Worm (Caenorhabditis elegans) whole organism, L1 larva: Measurements from ENCODE around the gene clec-148.

ENCODE experiments used
- snpc-4 ChIP-seq: fragments of 150-350 bp; optimal IDR thresholded peaks from 2 replicates; lab custom pipeline; 2014; ENCODE audit warnings: missing biosample characterization, missing genetic modification characterization
- zag-1 ChIP-seq: fragments of 150-350 bp; optimal IDR thresholded peaks from 2 replicates; lab custom pipeline; 2014; ENCODE audit warnings: missing biosample characterization, missing genetic modification characterization

DNA sequence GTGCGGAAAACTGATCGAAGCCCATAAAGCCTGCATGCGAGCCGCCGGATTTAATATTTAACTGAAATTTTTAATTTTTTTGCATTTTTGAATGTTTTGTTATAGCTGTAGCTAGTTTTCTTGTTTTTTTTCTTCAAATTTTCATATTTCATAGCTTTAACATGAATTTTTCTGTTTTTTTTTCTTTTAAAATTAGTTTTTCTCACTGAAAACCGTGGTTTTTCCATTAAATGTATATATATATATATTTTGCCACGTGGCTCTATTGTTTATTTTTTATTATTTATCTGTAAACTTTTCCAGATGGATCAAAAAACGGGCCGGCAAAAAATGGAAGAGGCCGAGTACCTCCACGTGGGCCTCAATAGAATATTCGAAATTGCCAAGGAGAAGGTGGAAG, 16.2 kb upstream of the clec-148 start, which contains the start of gene sec-20:
- no peak for TF ChIP-seq zag-1
- TF ChIP-seq snpc-4 (tag; lab: Kevin White, UChicago), result no peak
